Worm (Caenorhabditis elegans) whole organism, L3 larva: ENCODE data around the gene mrpl-30.
A peak's percentile ranks its signal among the peaks of the same experiment; 100 is the strongest.

ENCODE experiments used
- R02D3.7 ChIP-seq: fragments of 150-350 bp; optimal IDR thresholded peaks from 2 replicates; lab custom pipeline; 2014; ENCODE audit warnings: missing biosample characterization, missing genetic modification characterization
- aly-2 ChIP-seq: fragments of 150-350 bp; optimal IDR thresholded peaks from 2 replicates; lab custom pipeline; 2014; ENCODE audit warnings: missing biosample characterization, missing genetic modification characterization
- ama-1 ChIP-seq: fragments of 150-350 bp; optimal IDR thresholded peaks from 2 replicates; lab custom pipeline; 2018
- ceh-16 ChIP-seq: sonication (generic microtip); optimal IDR thresholded peaks from 2 replicates; lab custom pipeline; 2017; ENCODE audit warnings: missing biosample characterization, missing genetic modification characterization
- ceh-28 ChIP-seq: fragments of 150-350 bp; optimal IDR thresholded peaks from 2 replicates; lab custom pipeline; 2014; ENCODE audit warnings: missing biosample characterization, missing genetic modification reagents, missing genetic modification characterization
- ceh-82 ChIP-seq: fragments of 150-350 bp; optimal IDR thresholded peaks from 2 replicates; lab custom pipeline; 2014; ENCODE audit warnings: missing biosample characterization, missing genetic modification characterization
- ceh-9 ChIP-seq: sonication (generic microtip); optimal IDR thresholded peaks from 2 replicates; lab custom pipeline; 2018; ENCODE audit warnings: missing biosample characterization, missing genetic modification characterization
- egl-5 ChIP-seq: fragments of 150-350 bp; optimal IDR thresholded peaks from 2 replicates; lab custom pipeline; 2017; ENCODE audit warnings: missing biosample characterization, missing genetic modification reagents, missing genetic modification characterization, inconsistent platforms
- elt-1 ChIP-seq: fragments of 150-350 bp; optimal IDR thresholded peaks from 2 replicates; lab custom pipeline; 2014; ENCODE audit warnings: missing biosample characterization, missing genetic modification characterization
- elt-2 ChIP-seq: sonication (generic microtip); optimal IDR thresholded peaks from 2 replicates; lab custom pipeline; 2016; ENCODE audit warnings: missing genetic modification reagents, mild to moderate bottlenecking, missing genetic modification characterization, missing compliant biosample characterization
- elt-3 ChIP-seq, 3 experiments: fragments of 150-350 bp in 1 of 3; sonication (generic microtip) in 2 of 3; optimal IDR thresholded peaks; 2 replicates in 2 of 3; 4 replicates in 1 of 3; lab custom pipeline; 2014 to 2017; ENCODE audit warnings: missing biosample characterization in 3 of 3, missing genetic modification characterization in 3 of 3
- eor-1 ChIP-seq, 2 experiments: fragments of 150-350 bp; optimal IDR thresholded peaks; 2 replicates each; lab custom pipeline; 2014 to 2018; ENCODE audit warnings: missing biosample characterization in 2 of 2, missing genetic modification characterization in 2 of 2
- fkh-2 ChIP-seq: fragments of 150-350 bp; optimal IDR thresholded peaks from 2 replicates; lab custom pipeline; 2014; ENCODE audit warnings: missing biosample characterization, missing genetic modification reagents, missing genetic modification characterization
- fos-1 ChIP-seq: fragments of 150-350 bp; optimal IDR thresholded peaks from 2 replicates; lab custom pipeline; 2014; ENCODE audit warnings: missing biosample characterization, missing genetic modification characterization
- hmg-11 ChIP-seq: sonication (generic microtip); optimal IDR thresholded peaks from 2 replicates; lab custom pipeline; 2016; ENCODE audit warnings: missing genetic modification characterization, missing compliant biosample characterization
- jun-1 ChIP-seq: fragments of 150-350 bp; optimal IDR thresholded peaks from 2 replicates; lab custom pipeline; 2014; ENCODE audit warnings: missing biosample characterization, missing genetic modification reagents, missing genetic modification characterization
- lin-15B ChIP-seq: fragments of 150-350 bp; optimal IDR thresholded peaks from 2 replicates; lab custom pipeline; 2014; ENCODE audit warnings: missing biosample characterization, missing genetic modification characterization
- lin-39 ChIP-seq: fragments of 150-350 bp; optimal IDR thresholded peaks from 2 replicates; lab custom pipeline; 2018; ENCODE audit warnings: missing biosample characterization, missing genetic modification reagents, missing genetic modification characterization
- lsy-12 ChIP-seq: sonication (generic microtip); optimal IDR thresholded peaks from 2 replicates; lab custom pipeline; 2016; ENCODE audit warnings: mild to moderate bottlenecking, missing genetic modification characterization, missing compliant biosample characterization
- mdl-1 ChIP-seq: fragments of 150-350 bp; optimal IDR thresholded peaks from 2 replicates; lab custom pipeline; 2014; ENCODE audit warnings: missing biosample characterization, missing genetic modification characterization
- mml-1 ChIP-seq: fragments of 150-350 bp; sonication (generic microtip); optimal IDR thresholded peaks from 3 replicates; lab custom pipeline; 2014; ENCODE audit warnings: missing biosample characterization, missing genetic modification characterization
- nfya-1 ChIP-seq: sonication (generic microtip); optimal IDR thresholded peaks from 2 replicates; lab custom pipeline; 2017; ENCODE audit warnings: missing genetic modification characterization, mild to moderate bottlenecking, missing compliant biosample characterization, antibody characterized with exemption, moderate library complexity; ENCODE audit not compliant: insufficient read depth
- nhr-11 ChIP-seq: fragments of 150-350 bp; optimal IDR thresholded peaks from 2 replicates; lab custom pipeline; 2014; ENCODE audit warnings: missing biosample characterization, missing genetic modification characterization
- nhr-12 ChIP-seq: fragments of 150-350 bp; optimal IDR thresholded peaks from 2 replicates; lab custom pipeline; 2014; ENCODE audit warnings: missing biosample characterization, missing genetic modification characterization
- nhr-23 ChIP-seq: fragments of 150-350 bp; optimal IDR thresholded peaks from 2 replicates; lab custom pipeline; 2014; ENCODE audit warnings: missing biosample characterization, missing genetic modification reagents, missing genetic modification characterization
- nhr-237 ChIP-seq: fragments of 150-350 bp; optimal IDR thresholded peaks from 2 replicates; lab custom pipeline; 2014; ENCODE audit warnings: missing biosample characterization, missing genetic modification characterization
- nhr-28 ChIP-seq: fragments of 150-350 bp; optimal IDR thresholded peaks from 2 replicates; lab custom pipeline; 2014; ENCODE audit warnings: missing biosample characterization, missing genetic modification characterization
- nhr-43 ChIP-seq: sonication (generic microtip); optimal IDR thresholded peaks from 2 replicates; lab custom pipeline; 2016; ENCODE audit warnings: mild to moderate bottlenecking, missing genetic modification characterization, missing compliant biosample characterization; ENCODE audit not compliant: poor library complexity, severe bottlenecking
- nhr-67 ChIP-seq: fragments of 150-350 bp; optimal IDR thresholded peaks from 2 replicates; lab custom pipeline; 2014; ENCODE audit warnings: missing biosample characterization, missing genetic modification characterization
- nhr-76 ChIP-seq: fragments of 150-350 bp; sonication (generic microtip); optimal IDR thresholded peaks from 5 replicates; lab custom pipeline; 2014; ENCODE audit warnings: missing biosample characterization, missing genetic modification characterization
- nhr-77 ChIP-seq: fragments of 150-350 bp; optimal IDR thresholded peaks from 2 replicates; lab custom pipeline; 2014; ENCODE audit warnings: missing biosample characterization, missing genetic modification characterization
- pha-4 ChIP-seq: fragments of 150-350 bp; optimal IDR thresholded peaks from 2 replicates; lab custom pipeline; 2014; ENCODE audit warnings: missing biosample characterization, missing genetic modification reagents, missing genetic modification characterization
- pqm-1 ChIP-seq: fragments of 150-350 bp; optimal IDR thresholded peaks from 2 replicates; lab custom pipeline; 2017; ENCODE audit warnings: missing biosample characterization, missing genetic modification characterization, inconsistent platforms
- sea-2 ChIP-seq: fragments of 150-350 bp; sonication (generic microtip); optimal IDR thresholded peaks from 4 replicates; lab custom pipeline; 2014; ENCODE audit warnings: missing biosample characterization, missing genetic modification reagents, missing genetic modification characterization
- skn-1 ChIP-seq: fragments of 150-350 bp; optimal IDR thresholded peaks from 2 replicates; lab custom pipeline; 2014; ENCODE audit warnings: missing biosample characterization, missing genetic modification characterization
- tbx-2 ChIP-seq: sonication (generic microtip); optimal IDR thresholded peaks from 2 replicates; lab custom pipeline; 2016; ENCODE audit warnings: mild to moderate bottlenecking, missing genetic modification characterization, missing compliant biosample characterization
- unc-39 ChIP-seq: sonication (generic microtip); optimal IDR thresholded peaks from 4 replicates; lab custom pipeline; 2017; ENCODE audit warnings: missing biosample characterization, missing genetic modification characterization
- unc-62 ChIP-seq: fragments of 150-350 bp; sonication (generic microtip); optimal IDR thresholded peaks from 4 replicates; lab custom pipeline; 2014; ENCODE audit warnings: missing biosample characterization, missing genetic modification reagents, missing genetic modification characterization
- zag-1 ChIP-seq: fragments of 150-350 bp; optimal IDR thresholded peaks from 2 replicates; lab custom pipeline; 2014; ENCODE audit warnings: missing biosample characterization, missing genetic modification characterization
- ztf-11 ChIP-seq: fragments of 150-350 bp; optimal IDR thresholded peaks from 2 replicates; lab custom pipeline; 2014; ENCODE audit warnings: missing biosample characterization, missing genetic modification characterization
- ztf-4 ChIP-seq: fragments of 150-350 bp; optimal IDR thresholded peaks from 2 replicates; lab custom pipeline; 2014; ENCODE audit warnings: missing biosample characterization, missing genetic modification characterization

mrpl-30 gene

DNA sequence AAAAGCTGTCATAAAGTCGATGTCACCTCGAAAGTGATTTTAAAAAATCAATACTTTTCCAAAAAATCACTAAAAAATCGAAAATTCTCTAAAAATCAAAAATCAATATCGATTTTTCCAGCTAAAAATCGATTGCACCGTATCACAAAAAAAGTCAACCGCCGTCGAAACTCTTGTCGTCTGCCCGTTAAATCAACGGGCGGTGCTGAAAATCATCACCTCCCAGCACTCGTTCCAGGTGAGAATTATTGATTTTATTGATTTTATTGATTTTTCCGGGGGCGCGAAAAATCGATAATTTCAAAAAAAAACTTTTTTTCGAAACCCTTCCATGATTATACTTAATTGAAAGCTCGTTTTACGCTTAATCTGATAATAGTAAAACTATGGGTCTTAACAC is 8.7 kb upstream of the mrpl-30 start:
- TF ChIP-seq nhr-67 (tag; lab: Kevin White, UChicago), result no peak
- TF ChIP-seq ceh-28 (tag; lab: Kevin White, UChicago), result peak; percentile 89
- TF ChIP-seq elt-3 (tag; optimal IDR thresholded peaks at IDR 0.05; lab: Kevin White, UChicago), result no peak

DNA sequence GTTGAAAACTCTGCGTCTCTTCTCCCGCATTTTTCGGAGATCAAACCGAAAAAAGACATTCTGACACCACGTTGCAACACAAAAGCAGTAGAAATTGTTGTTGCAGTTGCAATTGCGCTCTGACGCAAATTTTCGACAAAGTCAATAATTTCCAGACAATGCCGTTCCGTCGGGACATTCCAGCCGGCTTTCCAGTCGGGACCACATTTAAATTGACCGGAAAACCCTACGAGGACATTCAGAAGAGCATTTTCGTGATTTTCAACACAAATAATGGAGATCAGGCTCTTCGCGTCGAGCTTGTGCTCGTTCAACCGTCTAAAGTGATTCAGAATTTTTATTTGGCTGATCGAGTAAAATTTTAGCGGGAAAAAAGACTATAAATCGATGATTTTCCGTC is 8.2 kb upstream of the mrpl-30 start:
- TF ChIP-seq zag-1 (tag; lab: Kevin White, UChicago), result no peak
- no peak for TF ChIP-seq lsy-12
- TF ChIP-seq elt-2 (tag; lab: Kevin White, UChicago), result no peak
- TF ChIP-seq aly-2 (tag; lab: Kevin White, UChicago), result no peak
- TF ChIP-seq egl-5 (tag; lab: Kevin White, UChicago), result no peak
- no peak for TF ChIP-seq fkh-2 (tag; lab: Kevin White, UChicago)
- TF ChIP-seq pqm-1 (tag; lab: Kevin White, UChicago), result no peak
- TF ChIP-seq elt-1 (tag; lab: Kevin White, UChicago), result no peak
- no peak for TF ChIP-seq nfya-1 (tag; lab: Kevin White, UChicago)
- TF ChIP-seq mml-1, result no peak

DNA sequence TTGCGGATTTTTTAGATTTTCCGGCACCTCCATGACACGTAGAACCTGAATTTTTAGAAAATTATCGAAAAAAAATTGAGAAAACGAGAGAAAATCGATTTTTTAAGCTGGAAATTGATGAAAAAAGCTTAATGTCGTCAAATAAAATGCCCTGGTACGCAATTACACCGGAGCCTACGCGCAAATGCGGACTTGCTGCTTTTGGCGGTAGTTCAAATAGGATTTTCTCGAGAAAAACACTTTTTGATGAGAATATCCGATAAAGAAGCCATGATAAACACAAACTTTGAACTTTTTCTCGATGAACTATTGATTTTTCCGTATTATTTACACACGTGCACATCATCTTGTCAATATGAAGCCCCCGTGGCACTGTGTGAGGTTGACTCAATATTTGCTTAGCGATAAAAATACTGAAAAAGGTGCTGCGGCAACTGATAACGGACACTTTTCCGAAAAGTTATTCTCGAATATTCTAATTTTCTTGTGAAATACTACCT is 7.4 kb upstream of the mrpl-30 start, which contains the start of the genes W04B5.5 and W04B5.3:
W04B5.5 (minus strand) TSS at position 51 of the 500 bp plus-strand sequence.
W04B5.3 (plus strand) TSS at position 356 of the 500 bp plus-strand sequence.
- TF ChIP-seq nhr-11 (tag; lab: Kevin White, UChicago), result no peak
- no peak for TF ChIP-seq nhr-43
- peak; percentile 86 for TF ChIP-seq elt-2 (tag; lab: Kevin White, UChicago)
- TF ChIP-seq nhr-12 (tag; lab: Kevin White, UChicago), result no peak
- peak; percentile 43 for TF ChIP-seq skn-1 (tag; lab: Kevin White, UChicago)
- TF ChIP-seq nhr-77 (tag; lab: Kevin White, UChicago), result no peak
- no peak for TF ChIP-seq elt-1 (tag; lab: Kevin White, UChicago)
- TF ChIP-seq hmg-11 (tag; lab: Kevin White, UChicago), result peak; percentile 78
- TF ChIP-seq lin-39 (tag; lab: Kevin White, UChicago), result peak; percentile 28
- TF ChIP-seq nfya-1 (tag; lab: Kevin White, UChicago), result peak; percentile 68
- peak; percentile 98 for TF ChIP-seq pha-4
- peak; percentile 70 for TF ChIP-seq jun-1 (tag; lab: Kevin White, UChicago)
- peak; percentile 80 for TF ChIP-seq ceh-28 (tag; lab: Kevin White, UChicago)
- TF ChIP-seq mml-1, result no peak
- peak; percentile 72 for TF ChIP-seq pqm-1 (tag; lab: Kevin White, UChicago)
- TF ChIP-seq R02D3.7 (tag; lab: Kevin White, UChicago), result peak; percentile 69
- no peak for TF ChIP-seq ama-1 (lab: Kevin White, UChicago)
- no peak for TF ChIP-seq mdl-1 (tag; lab: Kevin White, UChicago)
- no peak for TF ChIP-seq ceh-9 (tag; lab: Kevin White, UChicago)
- peak; percentile 3 for TF ChIP-seq ceh-82 (tag; lab: Kevin White, UChicago)
- peak; percentile 47 for TF ChIP-seq lin-15B (tag; lab: Kevin White, UChicago)
- peak; percentile 60 for TF ChIP-seq nhr-23

DNA sequence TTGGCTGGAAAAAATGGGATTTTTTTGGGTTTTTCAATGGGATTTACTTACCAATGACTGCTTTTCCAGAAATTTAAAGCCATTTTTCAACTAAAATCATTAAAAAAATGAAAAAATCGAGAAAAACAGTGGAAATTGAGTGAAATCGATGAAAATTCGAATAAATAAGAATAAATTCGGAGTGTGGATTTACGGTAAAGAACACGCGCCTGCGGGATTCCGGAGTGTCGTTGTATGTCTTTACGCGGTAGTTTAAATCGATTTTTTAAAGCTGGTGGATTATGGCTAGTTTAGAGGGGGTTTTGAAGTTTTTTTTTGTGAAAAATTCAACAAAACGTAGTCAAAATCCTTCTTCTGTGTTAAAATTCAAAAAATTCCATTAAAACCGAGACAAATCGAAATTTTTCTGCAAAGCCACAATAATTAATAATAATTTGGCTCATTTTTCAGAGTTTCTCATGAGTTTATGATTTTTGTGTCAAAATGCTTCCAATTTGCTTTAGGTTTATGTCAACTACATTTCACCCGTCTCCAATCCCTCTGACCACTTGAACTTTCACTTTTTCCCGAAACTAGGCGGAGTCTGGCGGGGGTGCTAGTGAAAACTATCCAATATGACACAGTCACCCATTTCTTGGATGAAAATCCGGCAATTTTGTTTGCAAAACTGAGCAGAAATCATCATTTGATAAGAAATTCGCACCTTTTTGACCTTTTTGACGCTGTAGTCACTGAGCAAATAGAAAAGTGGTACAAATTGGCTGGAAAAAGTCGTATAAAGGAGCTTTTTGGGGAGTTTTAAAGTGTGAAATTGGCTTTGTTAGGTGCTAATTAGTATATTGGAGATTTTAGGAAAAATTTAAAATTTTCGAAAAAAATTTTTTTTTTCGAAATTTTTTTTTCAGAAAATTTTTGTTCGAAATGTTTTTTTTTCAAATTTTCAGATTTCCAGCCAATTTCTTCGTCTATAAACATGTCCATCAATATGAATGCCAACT is 9.3 kb downstream of the mrpl-30 start, which contains the start of the genes cic-1 and strm-1:
cic-1 (minus strand) TSS at position 96 of the 998 bp plus-strand sequence.
strm-1 (plus strand) TSS at position 945 of the 998 bp plus-strand sequence.
- TF ChIP-seq R02D3.7 (tag; lab: Kevin White, UChicago) (peak; percentile 98), hmg-11 (tag; lab: Kevin White, UChicago) (peak; percentile 59), nhr-23 (no peak), unc-39 (tag; lab: Kevin White, UChicago) (no peak), ztf-4 (no peak), sea-2 (no peak), nhr-12 (tag; lab: Kevin White, UChicago) (no peak), nhr-237 (no peak), lsy-12 (no peak), ztf-11 (tag; lab: Kevin White, UChicago) (no peak), mdl-1 (tag; lab: Kevin White, UChicago) (no peak), ceh-16 (tag; lab: Kevin White, UChicago) (no peak), lin-15B (tag; lab: Kevin White, UChicago) (peak; percentile 69), fos-1 (tag; lab: Kevin White, UChicago) (no peak), eor-1 (tag; optimal IDR thresholded peaks at IDR 0.05; lab: Kevin White, UChicago) (no peak), mml-1 (no peak), elt-2 (tag; lab: Kevin White, UChicago) (no peak), pqm-1 (tag; lab: Kevin White, UChicago) (peak; percentile 6), nfya-1 (tag; lab: Kevin White, UChicago) (peak; percentile 50), ceh-9 (tag; lab: Kevin White, UChicago) (no peak), skn-1 (tag; lab: Kevin White, UChicago) (no peak), nhr-67 (tag; lab: Kevin White, UChicago) (no peak), aly-2 (tag; lab: Kevin White, UChicago) (no peak), unc-62 (no peak), lin-39 (tag; lab: Kevin White, UChicago) (peak; percentile 22), pha-4 (peak; percentile 56), nhr-28 (tag; lab: Kevin White, UChicago) (no peak), ceh-82 (tag; lab: Kevin White, UChicago) (no peak), tbx-2 (tag; lab: Kevin White, UChicago) (no peak), zag-1 (tag; lab: Kevin White, UChicago) (no peak), nhr-76 (tag; lab: Kevin White, UChicago) (no peak)
